Worm (Caenorhabditis elegans) whole organism, early embryonic: ENCODE results near the gene vps-33.2.

ENCODE experiments used
- ama-1 ChIP-seq: fragments of 150-350 bp; optimal IDR thresholded peaks from 2 replicates; lab custom pipeline; 2014
- ceh-13 ChIP-seq: fragments of 200-800 bp; sonication (Bioruptor generic); optimal IDR thresholded peaks from 2 replicates; lab custom pipeline; 2018; ENCODE audit warnings: mild to moderate bottlenecking, missing genetic modification characterization, missing compliant biosample characterization
- ceh-36 ChIP-seq: sonication (generic microtip); optimal IDR thresholded peaks from 2 replicates; lab custom pipeline; 2016; ENCODE audit warnings: missing genetic modification characterization, inconsistent platforms, missing compliant biosample characterization
- flt-1 ChIP-seq: fragments of 200-800 bp; sonication (Bioruptor generic); IDR thresholded peaks from 2 replicates; pipeline ENCODE4 v1.3.6; 2022; ENCODE audit warnings: missing genetic modification characterization, missing compliant biosample characterization
- hmbx-1 ChIP-seq: sonication (generic microtip); optimal IDR thresholded peaks from 2 replicates; lab custom pipeline; 2016; ENCODE audit warnings: mild to moderate bottlenecking, missing genetic modification characterization, missing compliant biosample characterization
- hnd-1 ChIP-seq: sonication (generic microtip); optimal IDR thresholded peaks from 2 replicates; lab custom pipeline; 2016; ENCODE audit warnings: missing genetic modification characterization, missing compliant biosample characterization
- tbx-11 ChIP-seq: fragments of 200-800 bp; sonication (Bioruptor generic); IDR thresholded peaks from 2 replicates; pipeline ENCODE4 v1.3.6; 2022; ENCODE audit warnings: missing genetic modification characterization, missing compliant biosample characterization

ce11 chrII:6642651-6643167 is 41.7 kb downstream of the vps-33.2 start, which contains the start of gene T19D12.6:
- TF ChIP-seq hmbx-1 (tag; lab: Kevin White, UChicago) (no peak), tbx-11 (GFP tag; lab: Robert Waterston, UW) (no peak), ama-1 (no peak), hnd-1 (no peak), flt-1 (GFP tag; lab: Robert Waterston, UW) (no peak), ceh-36 (tag; lab: Kevin White, UChicago) (no peak), ceh-13 (no peak)
